Worm (Caenorhabditis elegans) whole organism, L4 larva: Measurements from ENCODE around the gene nhr-87.

Source experiments
- D1046.2 ChIP-seq: fragments of 200-800 bp; sonication (Bioruptor generic); IDR thresholded peaks from 2 replicates; pipeline ENCODE4 v1.3.6; 2022; ENCODE audit warnings: missing genetic modification characterization, missing compliant biosample characterization
- F44E2.7 ChIP-seq: fragments of 200-800 bp; sonication (Bioruptor generic); IDR thresholded peaks from 2 replicates; pipeline ENCODE4 v2.1.2; 2022; ENCODE audit warnings: missing genetic modification characterization, missing compliant biosample characterization
- T26A8.4 ChIP-seq: fragments of 200-800 bp; sonication (Bioruptor generic); IDR thresholded peaks from 2 replicates; pipeline ENCODE4 v1.3.6; 2022; ENCODE audit warnings: missing genetic modification characterization, missing compliant biosample characterization
- Y48G9A.11 ChIP-seq: fragments of 200-800 bp; sonication (Bioruptor generic); IDR thresholded peaks from 2 replicates; pipeline ENCODE4 v1.3.6; 2022; ENCODE audit warnings: missing genetic modification reagents, missing genetic modification characterization, missing compliant biosample characterization
- Y75B8A.6 ChIP-seq: fragments of 200-800 bp; sonication (Bioruptor generic); IDR thresholded peaks from 2 replicates; pipeline ENCODE4 v1.3.6; 2022; ENCODE audit warnings: missing genetic modification reagents, missing genetic modification characterization, missing compliant biosample characterization
- ZK337.2 ChIP-seq: fragments of 200-800 bp; sonication (Bioruptor generic); IDR thresholded peaks from 2 replicates; pipeline ENCODE4 v1.3.6; 2022; ENCODE audit warnings: missing genetic modification reagents, missing genetic modification characterization, missing compliant biosample characterization
- aha-1 ChIP-seq: fragments of 150-350 bp; peaks from one replicate; lab custom pipeline; 2014; ENCODE audit warnings: missing biosample characterization, missing genetic modification characterization
- ama-1 ChIP-seq: fragments of 150-350 bp; optimal IDR thresholded peaks from 2 replicates; lab custom pipeline; 2014; ENCODE audit warnings: inconsistent platforms, mixed read lengths
- arid-1 ChIP-seq: fragments of 200-800 bp; sonication (Bioruptor generic); conservative IDR thresholded peaks from 2 replicates; pipeline ENCODE4 v1.3.6; 2022; ENCODE audit warnings: missing genetic modification reagents, missing genetic modification characterization, missing compliant biosample characterization
- attf-4 ChIP-seq: sonication (generic microtip); optimal IDR thresholded peaks from 3 replicates; lab custom pipeline; 2017; ENCODE audit warnings: missing biosample characterization, missing genetic modification characterization
- daf-16 ChIP-seq, 3 experiments: sonication (generic microtip); optimal IDR thresholded peaks; 2 replicates each; lab custom pipeline; 2016 to 2017; ENCODE audit warnings: missing genetic modification characterization in 3 of 3, missing genetic modification reagents in 3 of 3, mild to moderate bottlenecking in 2 of 3, missing compliant biosample characterization in 2 of 3, missing biosample characterization in 1 of 3, moderate library complexity in 1 of 3
- dve-1 ChIP-seq: sonication (generic microtip); optimal IDR thresholded peaks from 2 replicates; lab custom pipeline; 2017; ENCODE audit warnings: antibody characterized with exemption, mild to moderate bottlenecking, missing genetic modification characterization, missing compliant biosample characterization; ENCODE audit not compliant: insufficient read depth
- egl-27 ChIP-seq: sonication (generic microtip); optimal IDR thresholded peaks from 3 replicates; lab custom pipeline; 2017; ENCODE audit warnings: missing biosample characterization, missing genetic modification reagents, missing genetic modification characterization
- gei-8 ChIP-seq: fragments of 200-800 bp; sonication (Bioruptor generic); optimal IDR thresholded peaks from 2 replicates; lab custom pipeline; 2018; ENCODE audit warnings: mild to moderate bottlenecking, missing genetic modification characterization, missing compliant biosample characterization
- lin-1 ChIP-seq: fragments of 200-800 bp; sonication (Bioruptor generic); IDR thresholded peaks from 2 replicates; pipeline ENCODE4 v1.3.6; 2022; ENCODE audit warnings: missing genetic modification reagents, missing genetic modification characterization, missing compliant biosample characterization
- lir-3 ChIP-seq: sonication (generic microtip); optimal IDR thresholded peaks from 2 replicates; lab custom pipeline; 2016; ENCODE audit warnings: mild to moderate bottlenecking, missing genetic modification characterization, missing compliant biosample characterization
- madf-5 ChIP-seq, 2 experiments: fragments of 200-800 bp; sonication (Bioruptor generic); IDR thresholded peaks; 2 replicates each; pipeline ENCODE4 v1.3.6; 2022; ENCODE audit warnings: missing compliant biosample characterization in 2 of 2, missing genetic modification characterization in 2 of 2
- mdl-1 ChIP-seq, 2 experiments: fragments of 150-350 bp in 1 of 2; sonication (generic microtip) in 1 of 2; optimal IDR thresholded peaks; 2 replicates each; lab custom pipeline; 2014 to 2017; ENCODE audit warnings: missing biosample characterization in 2 of 2, missing genetic modification characterization in 2 of 2
- mdt-29 ChIP-seq: fragments of 200-800 bp; sonication (Bioruptor generic); IDR thresholded peaks from 2 replicates; pipeline ENCODE4 v1.3.6; 2022; ENCODE audit warnings: missing genetic modification reagents, missing genetic modification characterization, missing compliant biosample characterization
- nhr-11 ChIP-seq: fragments of 150-350 bp; optimal IDR thresholded peaks from 2 replicates; lab custom pipeline; 2014; ENCODE audit warnings: missing biosample characterization, missing genetic modification characterization
- nhr-111 ChIP-seq: fragments of 200-800 bp; sonication (Bioruptor generic); optimal IDR thresholded peaks from 2 replicates; lab custom pipeline; 2018; ENCODE audit warnings: mild to moderate bottlenecking, missing genetic modification characterization, missing compliant biosample characterization
- nhr-42 ChIP-seq: fragments of 200-800 bp; sonication (Bioruptor generic); IDR thresholded peaks from 2 replicates; pipeline ENCODE4 v1.3.6; 2022; ENCODE audit warnings: missing genetic modification characterization, missing compliant biosample characterization
- nhr-48 ChIP-seq: sonication (generic microtip); optimal IDR thresholded peaks from 2 replicates; lab custom pipeline; 2016; ENCODE audit warnings: mild to moderate bottlenecking, missing genetic modification characterization, missing compliant biosample characterization
- nhr-76 ChIP-seq: fragments of 150-350 bp; optimal IDR thresholded peaks from 2 replicates; lab custom pipeline; 2014; ENCODE audit warnings: missing biosample characterization, missing genetic modification characterization
- php-3 ChIP-seq: fragments of 200-800 bp; sonication (Bioruptor generic); IDR thresholded peaks from 2 replicates; pipeline ENCODE4 v1.3.6; 2022; ENCODE audit warnings: missing genetic modification reagents, missing genetic modification characterization, missing compliant biosample characterization
- saeg-2 ChIP-seq: fragments of 200-800 bp; sonication (Bioruptor generic); IDR thresholded peaks from 2 replicates; pipeline ENCODE4 v1.3.6; 2022; ENCODE audit warnings: missing genetic modification reagents, missing genetic modification characterization, missing compliant biosample characterization
- spr-3 ChIP-seq: fragments of 200-800 bp; sonication (Bioruptor generic); optimal IDR thresholded peaks from 2 replicates; lab custom pipeline; 2018; ENCODE audit warnings: mild to moderate bottlenecking, missing genetic modification characterization, missing compliant biosample characterization
- tra-1 ChIP-seq: fragments of 200-800 bp; sonication (Bioruptor generic); IDR thresholded peaks from 2 replicates; pipeline ENCODE4 v1.3.6; 2022; ENCODE audit warnings: missing genetic modification reagents, missing genetic modification characterization, missing compliant biosample characterization
- unc-39 ChIP-seq: sonication (generic microtip); optimal IDR thresholded peaks from 2 replicates; lab custom pipeline; 2017; ENCODE audit warnings: missing biosample characterization, missing genetic modification characterization
- unc-62 ChIP-seq, 3 experiments: fragments of 150-350 bp in 1 of 3; sonication (generic microtip); optimal IDR thresholded peaks in 2 of 3; peaks in 1 of 3; 1 replicate in 1 of 3; 2 replicates in 2 of 3; lab custom pipeline; 2014 to 2017; ENCODE audit warnings: missing biosample characterization in 3 of 3, missing genetic modification characterization in 3 of 3, missing genetic modification reagents in 3 of 3, missing genotype in 1 of 3
- vab-7 ChIP-seq: fragments of 200-800 bp; sonication (Bioruptor generic); IDR thresholded peaks from 2 replicates; pipeline ENCODE4 v1.3.6; 2022; ENCODE audit warnings: missing genetic modification reagents, missing genetic modification characterization, missing compliant biosample characterization
- zfp-3 ChIP-seq: fragments of 200-800 bp; sonication (Bioruptor generic); conservative IDR thresholded peaks from 2 replicates; pipeline ENCODE4 v1.3.6; 2022; ENCODE audit warnings: missing genetic modification reagents, missing genetic modification characterization, missing compliant biosample characterization

Gene nhr-87

ce11 chrIV:1659045-1659741 lies 35.4 kb downstream of the nhr-87 start, which contains the start of gene rps-28 (continued):
- TF ChIP-seq Y48G9A.11 (GFP tag; lab: Robert Waterston, UW) = peak; percentile 100
- TF ChIP-seq egl-27 = no peak
- TF ChIP-seq attf-4 = no peak
- TF ChIP-seq ZK337.2 (GFP tag; lab: Robert Waterston, UW) = peak; percentile 69; the same call in 1 of the 2 replicates
- no peak for TF ChIP-seq unc-39 (tag; lab: Kevin White, UChicago)
- peak; percentile 98 for TF ChIP-seq dve-1
- TF ChIP-seq saeg-2 (GFP tag; lab: Robert Waterston, UW) = peak; percentile 62; the same call in 1 of the 2 replicates
- peak; percentile 86 for TF ChIP-seq nhr-42 (GFP tag; lab: Robert Waterston, UW)
- no peak for TF ChIP-seq F44E2.7
- no peak for TF ChIP-seq nhr-111
- peak; percentile 87 for TF ChIP-seq D1046.2 (GFP tag; lab: Robert Waterston, UW)
- peak; percentile 91 for TF ChIP-seq T26A8.4 (GFP tag; lab: Robert Waterston, UW)
- TF ChIP-seq nhr-76 (tag; lab: Kevin White, UChicago) = no peak
- TF ChIP-seq php-3 = peak; percentile 91

ce11 chrIV:1659978-1660377 lies 36.1 kb downstream of the nhr-87 start, which contains the start of gene Y41D4B.4:
TSS of gene Y41D4B.4 (plus strand) at chrIV:1660110.
- TF ChIP-seq Y48G9A.11 (GFP tag; lab: Robert Waterston, UW) = peak; percentile 56; the same call in 1 of the 2 replicates
- TF ChIP-seq lin-1 = no peak
- no peak for TF ChIP-seq zfp-3 (GFP tag; lab: Robert Waterston, UW)
- TF ChIP-seq daf-16 (GFP tag; optimal IDR thresholded peaks at IDR 0.05; lab: Kevin White, UChicago) = no peak
- no peak for TF ChIP-seq daf-16 (tag; optimal IDR thresholded peaks at IDR 0.05; lab: Kevin White, UChicago)
- TF ChIP-seq aha-1 (tag; lab: Kevin White, UChicago) = peak; percentile 28
- no peak for TF ChIP-seq tra-1 (GFP tag; lab: Robert Waterston, UW)
- no peak for TF ChIP-seq lir-3
- no peak for TF ChIP-seq nhr-48 (tag; lab: Kevin White, UChicago)
- TF ChIP-seq arid-1 = 0 out of 2 replicates have a peak, but pooled peaks have one; percentile 7
- 0 out of 2 replicates have a peak, but pooled peaks have one; percentile 29 for TF ChIP-seq vab-7 (GFP tag; lab: Robert Waterston, UW)
- no peak for TF ChIP-seq nhr-11 (tag; lab: Kevin White, UChicago)
- TF ChIP-seq mdt-29 (GFP tag; lab: Robert Waterston, UW) = 0 out of 2 replicates have a peak, but pooled peaks have one; percentile 47
- 0 out of 2 replicates have a peak, but pooled peaks have one; percentile 10 for TF ChIP-seq Y75B8A.6 (GFP tag; lab: Robert Waterston, UW)
- no peak for TF ChIP-seq mdl-1 (tag; optimal IDR thresholded peaks at IDR 0.05; lab: Kevin White, UChicago)
- TF ChIP-seq, all 104 proteins: peak for 6

ce11 chrIV:1660735-1661134 lies 36.9 kb downstream of the nhr-87 start:
- TF ChIP-seq ama-1 (no peak), unc-62 (GFP tag; optimal IDR thresholded peaks at IDR 0.05 in 1 of 2; lab: Kevin White, UChicago) (peak in 1 of 2 experiments; percentile 76), unc-62 (tag; optimal IDR thresholded peaks at IDR 0.05; lab: Kevin White, UChicago) (no peak), gei-8 (GFP tag; lab: Kevin White, UChicago) (no peak)

ce11 chrIV:1662872-1663271 lies 39.0 kb downstream of the nhr-87 start:
- no peak for TF ChIP-seq madf-5 (GFP tag; IDR thresholded peaks at IDR 0.05; lab: Robert Waterston, UW)
- TF ChIP-seq spr-3 (GFP tag; lab: Kevin White, UChicago) = no peak
- no peak for TF ChIP-seq daf-16 (GFP tag; optimal IDR thresholded peaks at IDR 0.05; lab: Kevin White, UChicago)
- TF ChIP-seq daf-16 (tag; optimal IDR thresholded peaks at IDR 0.05; lab: Kevin White, UChicago) = no peak
- TF ChIP-seq aha-1 (tag; lab: Kevin White, UChicago) = peak; percentile 65
- peak in 1 of 2 experiments; percentile 65 for TF ChIP-seq unc-62 (GFP tag; optimal IDR thresholded peaks at IDR 0.05 in 1 of 2; lab: Kevin White, UChicago)
- no peak for TF ChIP-seq unc-62 (tag; optimal IDR thresholded peaks at IDR 0.05; lab: Kevin White, UChicago)
